Fruit fly (Drosophila melanogaster) whole organism, embryonic: ENCODE measurements around the gene CG3165.

Source experiments
- Adf1 ChIP-seq: fragments of 200-800 bp; sonication (Bioruptor generic); IDR thresholded peaks from 2 replicates; pipeline ENCODE4 v1.3.6; 2022; ENCODE audit warnings: missing biosample characterization, missing genetic modification characterization
- Atf3 ChIP-seq: fragments of 200-800 bp; sonication (Bioruptor generic); optimal IDR thresholded peaks from 3 replicates; lab custom pipeline; 2016; ENCODE audit warnings: missing biosample characterization, missing genetic modification characterization
- CG12299 ChIP-seq: fragments of 200-800 bp; sonication (Bioruptor generic); optimal IDR thresholded peaks from 2 replicates; lab custom pipeline; 2018; ENCODE audit warnings: missing biosample characterization, mild to moderate bottlenecking, missing genetic modification characterization
- CG12391 ChIP-seq: fragments of 200-800 bp; sonication (Bioruptor generic); optimal IDR thresholded peaks from 3 replicates; lab custom pipeline; 2018; ENCODE audit warnings: missing biosample characterization, mild to moderate bottlenecking, missing genetic modification characterization, moderate library complexity
- CG12769 ChIP-seq: fragments of 200-800 bp; sonication (Bioruptor generic); optimal IDR thresholded peaks from 2 replicates; lab custom pipeline; 2019; ENCODE audit warnings: missing biosample characterization, mild to moderate bottlenecking, missing genetic modification characterization, moderate library complexity
- CG13287 ChIP-seq: fragments of 200-800 bp; sonication (Bioruptor generic); IDR thresholded peaks from 2 replicates; pipeline ENCODE4 v1.3.6; 2022; ENCODE audit warnings: missing biosample characterization, missing genetic modification characterization; ENCODE audit not compliant: partially characterized antibody
- CG13775 ChIP-seq: fragments of 200-800 bp; sonication (Bioruptor generic); optimal IDR thresholded peaks from 3 replicates; lab custom pipeline; 2017; ENCODE audit warnings: missing biosample characterization, mild to moderate bottlenecking, missing genetic modification characterization
- CG15073 ChIP-seq: fragments of 200-800 bp; sonication (Bioruptor generic); optimal IDR thresholded peaks from 2 replicates; lab custom pipeline; 2016; ENCODE audit warnings: missing biosample characterization, missing genetic modification characterization
- CG16813 ChIP-seq: fragments of 200-800 bp; sonication (Bioruptor generic); IDR thresholded peaks from 3 replicates; pipeline ENCODE4 v1.3.6; 2022; ENCODE audit warnings: missing biosample characterization, missing genetic modification characterization; ENCODE audit not compliant: partially characterized antibody
- CG2116 ChIP-seq: fragments of 200-800 bp; sonication (Bioruptor generic); optimal IDR thresholded peaks from 3 replicates; lab custom pipeline; 2018; ENCODE audit warnings: missing biosample characterization, mild to moderate bottlenecking, missing genetic modification characterization
- CG33557 ChIP-seq: fragments of 200-800 bp; sonication (Bioruptor generic); optimal IDR thresholded peaks from 2 replicates; lab custom pipeline; 2019; ENCODE audit warnings: missing biosample characterization, mild to moderate bottlenecking, missing genetic modification characterization, moderate library complexity
- CG42726 ChIP-seq: fragments of 200-800 bp; sonication (Bioruptor generic); IDR thresholded peaks from 2 replicates; pipeline ENCODE4 v1.3.6; 2022; ENCODE audit warnings: missing biosample characterization, missing genetic modification characterization; ENCODE audit not compliant: partially characterized antibody
- CG4424 ChIP-seq: fragments of 200-800 bp; sonication (Bioruptor generic); optimal IDR thresholded peaks from 3 replicates; lab custom pipeline; 2016; ENCODE audit warnings: missing biosample characterization, missing genetic modification characterization
- CG4854 ChIP-seq: fragments of 200-800 bp; sonication (Bioruptor generic); optimal IDR thresholded peaks from 2 replicates; lab custom pipeline; 2016; ENCODE audit warnings: missing biosample characterization, missing genetic modification characterization, inconsistent platforms
- CG6765 ChIP-seq: fragments of 200-800 bp; sonication (Bioruptor generic); optimal IDR thresholded peaks from 3 replicates; lab custom pipeline; 2017; ENCODE audit warnings: missing biosample characterization, mild to moderate bottlenecking, missing genetic modification characterization
- CG6791 ChIP-seq: fragments of 200-800 bp; sonication (Bioruptor generic); IDR thresholded peaks from 3 replicates; pipeline ENCODE4 v1.3.6; 2022; ENCODE audit warnings: missing biosample characterization, missing genetic modification characterization; ENCODE audit not compliant: partially characterized antibody
- Drgx ChIP-seq: fragments of 200-800 bp; sonication (Bioruptor generic); IDR thresholded peaks from 2 replicates; pipeline ENCODE4 v1.3.6; 2022; ENCODE audit warnings: missing biosample characterization, missing genetic modification characterization
- Fer1 ChIP-seq: fragments of 200-800 bp; sonication (Bioruptor generic); optimal IDR thresholded peaks from 2 replicates; lab custom pipeline; 2017; ENCODE audit warnings: missing biosample characterization, mild to moderate bottlenecking, missing genetic modification characterization
- Gsc ChIP-seq: fragments of 200-800 bp; sonication (Bioruptor generic); IDR thresholded peaks from 2 replicates; pipeline ENCODE4 v1.3.6; 2022; ENCODE audit warnings: missing biosample characterization, missing genetic modification characterization
- H2.0 ChIP-seq: fragments of 200-800 bp; sonication (Bioruptor generic); IDR thresholded peaks from 2 replicates; pipeline ENCODE4 v1.3.6; 2022; ENCODE audit warnings: missing biosample characterization, missing genetic modification characterization
- Hr3 ChIP-seq: fragments of 200-800 bp; sonication (Bioruptor generic); optimal IDR thresholded peaks from 3 replicates; lab custom pipeline; 2016; ENCODE audit warnings: missing biosample characterization, missing genetic modification characterization
- Hr39 ChIP-seq: fragments of >200 bp; optimal IDR thresholded peaks from 2 replicates; lab custom pipeline; 2017
- Kr ChIP-seq: fragments of 200-800 bp; sonication (Bioruptor generic); optimal IDR thresholded peaks from 2 replicates; lab custom pipeline; 2017; ENCODE audit warnings: missing biosample characterization, mild to moderate bottlenecking, missing genetic modification characterization
- Mad ChIP-seq: fragments of 200-800 bp; sonication (Bioruptor generic); optimal IDR thresholded peaks from 2 replicates; lab custom pipeline; 2016; ENCODE audit warnings: missing biosample characterization, missing genetic modification characterization
- Opbp ChIP-seq: fragments of 200-800 bp; sonication (Bioruptor generic); IDR thresholded peaks from 3 replicates; pipeline ENCODE4 v1.3.6; 2022; ENCODE audit warnings: missing biosample characterization, missing genetic modification characterization; ENCODE audit not compliant: partially characterized antibody
- Optix ChIP-seq: fragments of 200-800 bp; sonication (Bioruptor generic); IDR thresholded peaks from 3 replicates; pipeline ENCODE4 v1.3.6; 2022; ENCODE audit warnings: missing biosample characterization, missing genetic modification characterization
- Rfx ChIP-seq: fragments of 200-800 bp; sonication (Bioruptor generic); IDR thresholded peaks from 2 replicates; pipeline ENCODE4 v1.3.6; 2022; ENCODE audit warnings: missing biosample characterization, missing genetic modification characterization
- Xbp1 ChIP-seq: fragments of 200-800 bp; sonication (Bioruptor generic); optimal IDR thresholded peaks from 3 replicates; lab custom pipeline; 2016; ENCODE audit warnings: missing biosample characterization, mild to moderate bottlenecking, missing genetic modification characterization
- ap ChIP-seq: fragments of 200-800 bp; sonication (Bioruptor generic); IDR thresholded peaks from 2 replicates; pipeline ENCODE4 v1.3.6; 2022; ENCODE audit warnings: missing biosample characterization, missing genetic modification characterization
- crc ChIP-seq: fragments of 200-800 bp; sonication (Bioruptor generic); optimal IDR thresholded peaks from 2 replicates; lab custom pipeline; 2016; ENCODE audit warnings: missing biosample characterization, missing genetic modification characterization
- da ChIP-seq: fragments of 200-800 bp; sonication (Bioruptor generic); optimal IDR thresholded peaks from 2 replicates; lab custom pipeline; 2016; ENCODE audit warnings: missing biosample characterization, missing genetic modification characterization
- dati ChIP-seq: fragments of 200-800 bp; sonication (Bioruptor generic); IDR thresholded peaks from 2 replicates; pipeline ENCODE4 v1.3.6; 2022; ENCODE audit warnings: missing biosample characterization, missing genetic modification characterization
- dmrt11E ChIP-seq: fragments of 200-800 bp; sonication (Bioruptor generic); optimal IDR thresholded peaks from 3 replicates; lab custom pipeline; 2018; ENCODE audit warnings: missing biosample characterization, mild to moderate bottlenecking, missing genetic modification characterization, moderate library complexity
- exex ChIP-seq: fragments of 200-800 bp; sonication (Bioruptor generic); optimal IDR thresholded peaks from 4 replicates; lab custom pipeline; 2018; ENCODE audit warnings: missing biosample characterization, mild to moderate bottlenecking, missing genetic modification characterization, moderate library complexity
- ken ChIP-seq: fragments of 200-800 bp; sonication (Bioruptor generic); IDR thresholded peaks from 3 replicates; pipeline ENCODE4 v1.3.6; 2022; ENCODE audit warnings: missing biosample characterization, missing genetic modification characterization
- knrl ChIP-seq: fragments of 200-800 bp; sonication (Bioruptor generic); IDR thresholded peaks from 3 replicates; pipeline ENCODE4 v1.3.6; 2022; ENCODE audit warnings: missing biosample characterization, missing genetic modification characterization; ENCODE audit not compliant: partially characterized antibody
- lbe ChIP-seq: fragments of 200-800 bp; sonication (Bioruptor generic); optimal IDR thresholded peaks from 2 replicates; lab custom pipeline; 2016; ENCODE audit warnings: missing biosample characterization, mild to moderate bottlenecking, missing genetic modification characterization
- mam ChIP-seq: fragments of 200-800 bp; sonication (Bioruptor generic); optimal IDR thresholded peaks from 3 replicates; lab custom pipeline; 2016; ENCODE audit warnings: missing biosample characterization, missing genetic modification characterization
- pfk ChIP-seq: fragments of 200-800 bp; sonication (Bioruptor generic); optimal IDR thresholded peaks from 2 replicates; lab custom pipeline; 2018; ENCODE audit warnings: missing biosample characterization, mild to moderate bottlenecking, missing genetic modification characterization, moderate library complexity
- pita ChIP-seq: fragments of 200-800 bp; sonication (Bioruptor generic); optimal IDR thresholded peaks from 2 replicates; lab custom pipeline; 2017; ENCODE audit warnings: missing biosample characterization, mild to moderate bottlenecking, missing genetic modification characterization
- pnt ChIP-seq: fragments of 200-800 bp; sonication (Bioruptor generic); optimal IDR thresholded peaks from 3 replicates; lab custom pipeline; 2016; ENCODE audit warnings: missing biosample characterization, missing genetic modification characterization
- prd ChIP-seq, 3 experiments: fragments of >200 bp in 2 of 3; fragments of 200-800 bp in 1 of 3; sonication (Bioruptor generic) in 1 of 3; optimal IDR thresholded peaks in 2 of 3; IDR thresholded peaks in 1 of 3; 2 replicates in 2 of 3; 3 replicates in 1 of 3; pipeline versions ENCODE4 v1.3.6 to Lab custom; 2017 to 2022; ENCODE audit warnings: missing biosample characterization in 1 of 3, missing genetic modification characterization in 1 of 3
- sens ChIP-seq: fragments of 200-800 bp; sonication (Bioruptor generic); peaks from one replicate; lab custom pipeline; 2016; ENCODE audit warnings: missing biosample characterization, missing genetic modification characterization
- slp2 ChIP-seq: fragments of 200-800 bp; sonication (Bioruptor generic); optimal IDR thresholded peaks from 2 replicates; lab custom pipeline; 2016; ENCODE audit warnings: missing biosample characterization, missing genetic modification characterization
- tgo ChIP-seq: fragments of 200-800 bp; sonication (Bioruptor generic); IDR thresholded peaks from 3 replicates; pipeline ENCODE4 v1.3.6; 2022; ENCODE audit warnings: missing biosample characterization, missing genetic modification characterization
- tll ChIP-seq, 2 experiments: fragments of 200-800 bp in 1 of 2; fragments of >200 bp in 1 of 2; sonication (Bioruptor generic) in 1 of 2; optimal IDR thresholded peaks; 2 replicates each; lab custom pipeline; 2017 to 2019; ENCODE audit warnings: missing biosample characterization in 2 of 2, missing genetic modification characterization in 2 of 2, mild to moderate bottlenecking in 1 of 2, moderate library complexity in 1 of 2
- wek ChIP-seq: fragments of 200-800 bp; sonication (Bioruptor generic); optimal IDR thresholded peaks from 3 replicates; lab custom pipeline; 2018; ENCODE audit warnings: missing biosample characterization, mild to moderate bottlenecking, missing genetic modification characterization, moderate library complexity
- yki ChIP-seq: fragments of >200 bp; optimal IDR thresholded peaks from 3 replicates; lab custom pipeline; 2018
- zf30C ChIP-seq: fragments of 200-800 bp; sonication (Bioruptor generic); optimal IDR thresholded peaks from 3 replicates; lab custom pipeline; 2018; ENCODE audit warnings: missing biosample characterization, mild to moderate bottlenecking, missing genetic modification characterization

Gene CG3165

dm6 chr2L:2987681-2988381 is 10.9 kb downstream of the CG3165 start, which contains the start of the genes Chd1 and Bem46 (continued):
- no peak for TF ChIP-seq Kr (GFP tag; lab: Kevin White, UChicago)
- peak; percentile 94 for TF ChIP-seq CG2116 (GFP tag; lab: Kevin White, UChicago)
- peak; percentile 86 for TF ChIP-seq dmrt11E (tag; lab: Kevin White, UChicago)
- TF ChIP-seq CG12769 (tag; lab: Kevin White, UChicago) = no peak
- TF ChIP-seq pnt = peak; percentile 74
- TF ChIP-seq CG16813 (GFP tag; lab: Robert Waterston, UW) = peak; percentile 27; the same call in 1 of the 3 replicates
- no peak for TF ChIP-seq yki (lab: Kevin White, UChicago)
- TF ChIP-seq da (GFP tag; lab: Kevin White, UChicago) = no peak
- peak; percentile 83 for TF ChIP-seq ken
- peak; percentile 69 for TF ChIP-seq CG12299 (tag; lab: Kevin White, UChicago)
- peak; percentile 72 for TF ChIP-seq Fer1 (GFP tag; lab: Kevin White, UChicago)
- no peak for TF ChIP-seq Hr39 (lab: Kevin White, UChicago)
- TF ChIP-seq H2.0 (GFP tag; lab: Robert Waterston, UW) = peak; percentile 79
- peak; percentile 37 for TF ChIP-seq crc (GFP tag; lab: Kevin White, UChicago)
- peak; percentile 89 for TF ChIP-seq CG4424 (GFP tag; lab: Kevin White, UChicago)
- no peak for TF ChIP-seq CG15073
- TF ChIP-seq slp2 (GFP tag; lab: Kevin White, UChicago) = peak; percentile 50
- TF ChIP-seq ap = peak; percentile 74; the same call in 1 of the 2 replicates
- TF ChIP-seq Rfx (GFP tag; lab: Robert Waterston, UW) = peak; percentile 84
- TF ChIP-seq CG6765 = peak; percentile 54
- no peak for TF ChIP-seq CG42726
- peak; percentile 73 for TF ChIP-seq CG33557 (GFP tag; lab: Kevin White, UChicago)
- no peak for TF ChIP-seq pita
- peak; percentile 36 for TF ChIP-seq lbe (GFP tag; lab: Kevin White, UChicago)
- peak; percentile 44 for TF ChIP-seq pfk (GFP tag; lab: Kevin White, UChicago)
- peak; percentile 89 for TF ChIP-seq mam
- TF ChIP-seq Optix (GFP tag; lab: Robert Waterston, UW) = 0 out of 3 replicates have a peak, but pooled peaks have one; percentile 41
- TF ChIP-seq exex (tag; lab: Kevin White, UChicago) = no peak
- TF ChIP-seq Xbp1 (GFP tag; lab: Kevin White, UChicago) = peak; percentile 91
- TF ChIP-seq sens = peak; percentile 94
- TF ChIP-seq Gsc (GFP tag; lab: Robert Waterston, UW) = peak; percentile 48; the same call in 1 of the 2 replicates
- 0 out of 3 replicates have a peak, but pooled peaks have one; percentile 23 for TF ChIP-seq knrl (GFP tag; lab: Robert Waterston, UW)
- peak; percentile 79 for TF ChIP-seq Mad (GFP tag; lab: Kevin White, UChicago)
- TF ChIP-seq CG12391 (tag; lab: Kevin White, UChicago) = peak; percentile 91
- no peak for TF ChIP-seq prd (optimal IDR thresholded peaks at IDR 0.05; lab: Kevin White, UChicago)
- peak; percentile 91 for TF ChIP-seq prd (GFP tag; IDR thresholded peaks at IDR 0.05; lab: Robert Waterston, UW)
- peak; percentile 29; the same call in 1 of the 3 replicates for TF ChIP-seq CG6791 (GFP tag; lab: Robert Waterston, UW)
- TF ChIP-seq CG13775 = peak; percentile 92
- TF ChIP-seq wek (GFP tag; lab: Kevin White, UChicago) = no peak
- peak; percentile 92 for TF ChIP-seq Hr3 (GFP tag; lab: Kevin White, UChicago)
- TF ChIP-seq Adf1 (GFP tag; lab: Robert Waterston, UW) = peak; percentile 40; the same call in 1 of the 2 replicates
- TF ChIP-seq CG4854 (GFP tag; lab: Kevin White, UChicago) = peak; percentile 64
- TF ChIP-seq dati (GFP tag; lab: Robert Waterston, UW) = peak; percentile 60; the same call in 1 of the 2 replicates
- TF ChIP-seq Opbp = no peak; the same call in 2 of the 3 replicates
- peak; percentile 68 for TF ChIP-seq Drgx
- no peak for TF ChIP-seq zf30C (GFP tag; lab: Kevin White, UChicago)
- TF ChIP-seq Atf3 (GFP tag; lab: Kevin White, UChicago) = peak; percentile 61
- no peak for TF ChIP-seq CG13287
- TF ChIP-seq tgo = peak; percentile 85
- TF ChIP-seq tll (GFP tag; optimal IDR thresholded peaks at IDR 0.05; lab: Kevin White, UChicago) = peak in 1 of 2 experiments; percentile 42
